Fruit fly (Drosophila melanogaster) whole organism, embryonic: ENCODE results near the gene CG14072.

Experiments
- Ada2b ChIP-seq: fragments of 200-800 bp; sonication (Bioruptor generic); IDR thresholded peaks from 2 replicates; pipeline ENCODE4 v1.3.6; 2022; ENCODE audit warnings: missing biosample characterization, missing genetic modification characterization
- Awh ChIP-seq: fragments of 200-800 bp; sonication (Bioruptor generic); IDR thresholded peaks from 2 replicates; pipeline ENCODE4, ENCODE4 v1.3.6; 2022; ENCODE audit warnings: missing biosample characterization, missing genetic modification characterization
- CG11398 ChIP-seq: fragments of 200-800 bp; sonication (Bioruptor generic); optimal IDR thresholded peaks from 2 replicates; lab custom pipeline; 2016; ENCODE audit warnings: missing biosample characterization, missing genetic modification characterization
- CG13123 ChIP-seq: fragments of 200-800 bp; sonication (Bioruptor generic); optimal IDR thresholded peaks from 2 replicates; lab custom pipeline; 2016; ENCODE audit warnings: missing biosample characterization, missing genetic modification characterization
- CG14710 ChIP-seq: fragments of 200-800 bp; sonication (Bioruptor generic); optimal IDR thresholded peaks from 3 replicates; lab custom pipeline; 2019; ENCODE audit warnings: missing biosample characterization, mild to moderate bottlenecking, missing genetic modification characterization, moderate library complexity
- CG1529 ChIP-seq: fragments of 200-800 bp; sonication (Bioruptor generic); optimal IDR thresholded peaks from 3 replicates; lab custom pipeline; 2018; ENCODE audit warnings: missing biosample characterization, missing genetic modification characterization
- CG16779 ChIP-seq: fragments of 200-800 bp; sonication (Bioruptor generic); IDR thresholded peaks from 2 replicates; pipeline ENCODE4 v1.3.6; 2022; ENCODE audit warnings: missing biosample characterization, missing genetic modification characterization
- CG17385 ChIP-seq: fragments of 200-800 bp; sonication (Bioruptor generic); optimal IDR thresholded peaks from 3 replicates; lab custom pipeline; 2018; ENCODE audit warnings: missing biosample characterization, mild to moderate bottlenecking, missing genetic modification characterization
- CG2120 ChIP-seq: fragments of 200-800 bp; sonication (Bioruptor generic); optimal IDR thresholded peaks from 3 replicates; lab custom pipeline; 2016; ENCODE audit warnings: missing biosample characterization, missing genetic modification characterization
- CG2199 ChIP-seq: fragments of 200-800 bp; sonication (Bioruptor generic); IDR thresholded peaks from 3 replicates; pipeline ENCODE4 v1.3.6; 2022; ENCODE audit warnings: missing biosample characterization, missing genetic modification characterization
- CG2875 ChIP-seq: fragments of 200-800 bp; sonication (Bioruptor generic); optimal IDR thresholded peaks from 2 replicates; lab custom pipeline; 2017; ENCODE audit warnings: missing biosample characterization, mild to moderate bottlenecking, missing genetic modification characterization, missing genetic modification reagents
- CG34224 ChIP-seq: fragments of 200-800 bp; sonication (Bioruptor generic); IDR thresholded peaks from 3 replicates; pipeline ENCODE4 v1.3.6; 2022; ENCODE audit warnings: missing biosample characterization, missing genetic modification characterization; ENCODE audit not compliant: partially characterized antibody
- CG34376 ChIP-seq: fragments of 200-800 bp; sonication (Bioruptor generic); optimal IDR thresholded peaks from 2 replicates; lab custom pipeline; 2018; ENCODE audit warnings: missing biosample characterization, mild to moderate bottlenecking, missing genetic modification characterization
- CG4360 ChIP-seq: fragments of 200-800 bp; sonication (Bioruptor generic); IDR thresholded peaks from 2 replicates; pipeline ENCODE4 v1.3.6; 2022; ENCODE audit warnings: missing biosample characterization, missing genetic modification characterization
- CG4730 ChIP-seq: fragments of 200-800 bp; sonication (Bioruptor generic); IDR thresholded peaks from 2 replicates; pipeline ENCODE4 v1.3.6; 2022; ENCODE audit warnings: missing biosample characterization, missing genetic modification characterization
- CG6254 ChIP-seq: fragments of 200-800 bp; sonication (Bioruptor generic); optimal IDR thresholded peaks from 3 replicates; lab custom pipeline; 2017; ENCODE audit warnings: mild to moderate bottlenecking, missing biosample characterization, missing genetic modification reagents, missing genetic modification characterization
- CG8765 ChIP-seq: fragments of 200-800 bp; sonication (Bioruptor generic); IDR thresholded peaks from 2 replicates; pipeline ENCODE4 v1.3.6; 2022; ENCODE audit warnings: missing biosample characterization, missing genetic modification characterization
- CG9727 ChIP-seq: fragments of 200-800 bp; sonication (Bioruptor generic); optimal IDR thresholded peaks from 3 replicates; lab custom pipeline; 2017; ENCODE audit warnings: missing biosample characterization, mild to moderate bottlenecking, missing genetic modification characterization
- CG9932 ChIP-seq: fragments of 200-800 bp; sonication (Bioruptor generic); IDR thresholded peaks from 2 replicates; pipeline ENCODE4 v1.3.6; 2022; ENCODE audit warnings: missing biosample characterization, missing genetic modification characterization
- Dek ChIP-seq: fragments of 200-800 bp; sonication (Bioruptor generic); optimal IDR thresholded peaks from 3 replicates; lab custom pipeline; 2019; ENCODE audit warnings: missing biosample characterization, mild to moderate bottlenecking, missing genetic modification characterization, moderate library complexity
- Hr51 ChIP-seq, 2 experiments: fragments of 200-800 bp; sonication (Bioruptor generic); optimal IDR thresholded peaks; 2 replicates in 1 of 2; 3 replicates in 1 of 2; lab custom pipeline; 2016 to 2018; ENCODE audit warnings: missing biosample characterization in 2 of 2, missing genetic modification characterization in 2 of 2, mild to moderate bottlenecking in 1 of 2, moderate library complexity in 1 of 2
- Nf-YB ChIP-seq: fragments of 200-800 bp; sonication (Bioruptor generic); optimal IDR thresholded peaks from 3 replicates; lab custom pipeline; 2019; ENCODE audit warnings: missing biosample characterization, mild to moderate bottlenecking, missing genetic modification characterization, moderate library complexity
- Taf1 ChIP-seq: fragments of 200-800 bp; sonication (Bioruptor generic); IDR thresholded peaks from 2 replicates; pipeline ENCODE4 v1.3.6; 2022; ENCODE audit warnings: missing biosample characterization, missing genetic modification characterization
- amos ChIP-seq: fragments of 200-800 bp; sonication (Bioruptor generic); IDR thresholded peaks from 2 replicates; pipeline ENCODE4 v1.3.6; 2022; ENCODE audit warnings: missing biosample characterization, missing genetic modification characterization; ENCODE audit not compliant: partially characterized antibody
- ato ChIP-seq: fragments of 200-800 bp; sonication (Bioruptor generic); IDR thresholded peaks from 2 replicates; pipeline ENCODE4 v1.3.6; 2022; ENCODE audit warnings: missing biosample characterization, missing genetic modification characterization; ENCODE audit not compliant: partially characterized antibody
- bcd ChIP-seq: fragments of 200-800 bp; sonication (Bioruptor generic); optimal IDR thresholded peaks from 2 replicates; lab custom pipeline; 2017; ENCODE audit warnings: missing biosample characterization, mild to moderate bottlenecking, missing genetic modification characterization
- bigmax ChIP-seq: fragments of 200-800 bp; sonication (Bioruptor generic); optimal IDR thresholded peaks from 2 replicates; lab custom pipeline; 2018; ENCODE audit warnings: missing biosample characterization, mild to moderate bottlenecking, missing genetic modification characterization
- bowl ChIP-seq: fragments of 200-800 bp; sonication (Bioruptor generic); IDR thresholded peaks from 2 replicates; pipeline ENCODE4 v1.3.6; 2022; ENCODE audit warnings: missing biosample characterization, missing genetic modification characterization
- cg ChIP-seq: fragments of 200-800 bp; sonication (Bioruptor generic); optimal IDR thresholded peaks from 3 replicates; lab custom pipeline; 2019; ENCODE audit warnings: missing biosample characterization, mild to moderate bottlenecking, missing genetic modification characterization, moderate library complexity
- crp ChIP-seq, 2 experiments: fragments of 200-800 bp; sonication (Bioruptor generic); optimal IDR thresholded peaks; 2 replicates in 1 of 2; 3 replicates in 1 of 2; lab custom pipeline; 2017; ENCODE audit warnings: missing biosample characterization in 2 of 2, missing genetic modification characterization in 2 of 2, mild to moderate bottlenecking in 1 of 2, moderate library complexity in 1 of 2
- ewg ChIP-seq: fragments of 200-800 bp; sonication (Bioruptor generic); optimal IDR thresholded peaks from 3 replicates; lab custom pipeline; 2017; ENCODE audit warnings: mild to moderate bottlenecking, missing biosample characterization, missing genetic modification reagents, missing genetic modification characterization
- eyg ChIP-seq: fragments of 200-800 bp; sonication (Bioruptor generic); optimal IDR thresholded peaks from 3 replicates; lab custom pipeline; 2016; ENCODE audit warnings: missing biosample characterization, missing genetic modification characterization
- grau ChIP-seq: fragments of 200-800 bp; optimal IDR thresholded peaks from 3 replicates; lab custom pipeline; 2019; ENCODE audit warnings: missing biosample characterization, mild to moderate bottlenecking, missing genetic modification characterization, moderate library complexity
- grn ChIP-seq: fragments of 200-800 bp; sonication (Bioruptor generic); optimal IDR thresholded peaks from 3 replicates; lab custom pipeline; 2017; ENCODE audit warnings: missing biosample characterization, missing genetic modification characterization
- gsb ChIP-seq: fragments of 200-800 bp; sonication (Bioruptor generic); IDR thresholded peaks from 2 replicates; pipeline ENCODE4 v1.3.6; 2022; ENCODE audit warnings: missing biosample characterization, missing genetic modification characterization
- ham ChIP-seq: fragments of 200-800 bp; sonication (Bioruptor generic); IDR thresholded peaks from 2 replicates; pipeline ENCODE4 v1.3.6; 2022; ENCODE audit warnings: missing biosample characterization, missing genetic modification characterization
- lilli ChIP-seq: fragments of 200-800 bp; sonication (Bioruptor generic); optimal IDR thresholded peaks from 3 replicates; lab custom pipeline; 2016; ENCODE audit warnings: missing biosample characterization, missing genetic modification characterization
- lov ChIP-seq, 2 experiments: fragments of 200-800 bp in 1 of 2; fragments of >200 bp in 1 of 2; sonication (Bioruptor generic) in 1 of 2; IDR thresholded peaks in 1 of 2; optimal IDR thresholded peaks in 1 of 2; 2 replicates in 1 of 2; 3 replicates in 1 of 2; pipeline versions ENCODE4 v1.3.6 to Lab custom; 2017 to 2022; ENCODE audit warnings: missing biosample characterization in 1 of 2, missing genetic modification characterization in 1 of 2
- nau ChIP-seq: fragments of 200-800 bp; sonication (Bioruptor generic); optimal IDR thresholded peaks from 3 replicates; lab custom pipeline; 2017; ENCODE audit warnings: missing biosample characterization, mild to moderate bottlenecking, missing genetic modification characterization, missing genetic modification reagents
- nerfin-2 ChIP-seq: fragments of 200-800 bp; sonication (Bioruptor generic); IDR thresholded peaks from 2 replicates; pipeline ENCODE4 v1.3.6; 2022; ENCODE audit warnings: missing biosample characterization, missing genetic modification characterization; ENCODE audit not compliant: partially characterized antibody
- nmo ChIP-seq: fragments of 200-800 bp; sonication (Bioruptor generic); optimal IDR thresholded peaks from 2 replicates; lab custom pipeline; 2018; ENCODE audit warnings: missing biosample characterization, mild to moderate bottlenecking, missing genetic modification characterization, moderate library complexity
- pb ChIP-seq: fragments of 200-800 bp; sonication (Bioruptor generic); optimal IDR thresholded peaks from 3 replicates; lab custom pipeline; 2016; ENCODE audit warnings: missing biosample characterization, missing genetic modification characterization
- pho ChIP-seq: fragments of 200-800 bp; sonication (Bioruptor generic); optimal IDR thresholded peaks from 2 replicates; lab custom pipeline; 2016; ENCODE audit warnings: missing biosample characterization, missing genetic modification characterization
- repo ChIP-seq: fragments of 200-800 bp; sonication (Bioruptor generic); optimal IDR thresholded peaks from 2 replicates; lab custom pipeline; 2016; ENCODE audit warnings: missing biosample characterization, missing genetic modification characterization
- scrt ChIP-seq: fragments of 200-800 bp; sonication (Bioruptor generic); optimal IDR thresholded peaks from 2 replicates; lab custom pipeline; 2018; ENCODE audit warnings: missing biosample characterization, mild to moderate bottlenecking, missing genetic modification characterization, moderate library complexity
- sob ChIP-seq: fragments of 200-800 bp; sonication (Bioruptor generic); IDR thresholded peaks from 2 replicates; pipeline ENCODE4 v1.3.6; 2022; ENCODE audit warnings: missing biosample characterization, missing genetic modification characterization
- stwl ChIP-seq: fragments of 200-800 bp; sonication (Bioruptor generic); optimal IDR thresholded peaks from 3 replicates; lab custom pipeline; 2018; ENCODE audit warnings: missing biosample characterization, mild to moderate bottlenecking, missing genetic modification characterization, moderate library complexity
- tx ChIP-seq: fragments of 200-800 bp; sonication (Bioruptor generic); optimal IDR thresholded peaks from 2 replicates; lab custom pipeline; 2016; ENCODE audit warnings: missing biosample characterization, missing genetic modification characterization

Gene CG14072

dm6 chr2L:10967257-10968008 is 31.0 kb downstream of the CG14072 start (continued):
- TF ChIP-seq bowl (GFP tag; lab: Robert Waterston, UW), result peak; percentile 30; the same call in 1 of the 2 replicates
- TF ChIP-seq repo (GFP tag; lab: Kevin White, UChicago), result no peak
- TF ChIP-seq CG34376 (GFP tag; lab: Kevin White, UChicago), result peak; percentile 15
- TF ChIP-seq grau (tag; lab: Kevin White, UChicago), result peak; percentile 2
- TF ChIP-seq stwl (tag; lab: Kevin White, UChicago), result no peak
- no peak for TF ChIP-seq CG2199 (GFP tag; lab: Robert Waterston, UW)
- no peak for TF ChIP-seq ham (GFP tag; lab: Robert Waterston, UW)
- TF ChIP-seq CG34224 (GFP tag; lab: Robert Waterston, UW), result no peak
- TF ChIP-seq Awh (GFP tag; lab: Robert Waterston, UW), result peak; percentile 49
- TF ChIP-seq nmo (GFP tag; lab: Kevin White, UChicago), result no peak
- TF ChIP-seq CG9932 (GFP tag; lab: Robert Waterston, UW), result no peak
- no peak for TF ChIP-seq gsb (GFP tag; lab: Robert Waterston, UW)
- no peak for TF ChIP-seq Taf1
- no peak for TF ChIP-seq CG14710 (tag; lab: Kevin White, UChicago)
- no peak for TF ChIP-seq CG16779 (GFP tag; lab: Robert Waterston, UW)
- no peak for TF ChIP-seq Hr51 (GFP tag; optimal IDR thresholded peaks at IDR 0.05; lab: Kevin White, UChicago)
- TF ChIP-seq grn (GFP tag; lab: Kevin White, UChicago), result no peak
- TF ChIP-seq scrt (GFP tag; lab: Kevin White, UChicago), result peak; percentile 16
- TF ChIP-seq bcd (GFP tag; lab: Kevin White, UChicago), result no peak
- TF ChIP-seq bigmax (GFP tag; lab: Kevin White, UChicago), result no peak
- no peak for TF ChIP-seq CG4360 (GFP tag; lab: Robert Waterston, UW)
- TF ChIP-seq ewg, result peak; percentile 93
- TF ChIP-seq Dek (tag; lab: Kevin White, UChicago), result no peak
- TF ChIP-seq ato, result no peak
- TF ChIP-seq CG2875 (GFP tag; lab: Kevin White, UChicago), result no peak
- peak; percentile 1 for TF ChIP-seq CG6254 (GFP tag; lab: Kevin White, UChicago)
- peak; percentile 8 for TF ChIP-seq CG17385 (GFP tag; lab: Kevin White, UChicago)
- no peak for TF ChIP-seq CG13123
- no peak for TF ChIP-seq amos (GFP tag; lab: Robert Waterston, UW)
- TF ChIP-seq CG9727, result peak; percentile 63
- TF ChIP-seq nau (GFP tag; lab: Kevin White, UChicago), result peak; percentile 40
- TF ChIP-seq cg (GFP tag; lab: Kevin White, UChicago), result peak; percentile 87
- no peak for TF ChIP-seq CG1529
- peak in 1 of 2 experiments; percentile 16 for TF ChIP-seq crp (GFP tag; optimal IDR thresholded peaks at IDR 0.05; lab: Kevin White, UChicago)
- peak; percentile 89 for TF ChIP-seq Nf-YB
- TF ChIP-seq nerfin-2 (GFP tag; lab: Robert Waterston, UW), result 0 out of 2 replicates have a peak, but pooled peaks have one; percentile 12
- peak; percentile 23 for TF ChIP-seq lilli (GFP tag; lab: Kevin White, UChicago)
- TF ChIP-seq pho (GFP tag; lab: Kevin White, UChicago), result no peak
- TF ChIP-seq tx (GFP tag; lab: Kevin White, UChicago), result peak; percentile 4
- no peak for TF ChIP-seq CG11398 (GFP tag; lab: Kevin White, UChicago)
- peak; percentile 4 for TF ChIP-seq eyg (GFP tag; lab: Kevin White, UChicago)
- TF ChIP-seq Ada2b (GFP tag; lab: Robert Waterston, UW), result no peak
- TF ChIP-seq lov (optimal IDR thresholded peaks at IDR 0.05; lab: Kevin White, UChicago), result no peak
- no peak for TF ChIP-seq lov (GFP tag; IDR thresholded peaks at IDR 0.05; lab: Robert Waterston, UW)
- TF ChIP-seq CG4730, result no peak
- no peak for TF ChIP-seq sob
- TF ChIP-seq CG2120 (GFP tag; lab: Kevin White, UChicago), result peak; percentile 8
- no peak for TF ChIP-seq CG8765 (GFP tag; lab: Robert Waterston, UW)
- peak; percentile 27 for TF ChIP-seq pb
